Fruit fly (Drosophila melanogaster) whole organism, pupa: ENCODE data around the gene fng.

Experiments
- CG10348 ChIP-seq: fragments of 200-800 bp; sonication (Bioruptor generic); IDR thresholded peaks from 2 replicates; pipeline ENCODE4 v1.3.6; 2022; ENCODE audit warnings: missing biosample characterization, missing genetic modification characterization
- CG12605 ChIP-seq: fragments of 200-800 bp; sonication (Bioruptor generic); IDR thresholded peaks from 2 replicates; pipeline ENCODE4 v1.3.6; 2022; ENCODE audit warnings: missing biosample characterization, missing genetic modification characterization
- CG15710 ChIP-seq: fragments of 200-800 bp; sonication (Bioruptor generic); optimal IDR thresholded peaks from 2 replicates; lab custom pipeline; 2018; ENCODE audit warnings: missing biosample characterization, mild to moderate bottlenecking, missing genetic modification characterization, moderate library complexity
- CG32121 ChIP-seq: fragments of 200-800 bp; sonication (Bioruptor generic); IDR thresholded peaks from 2 replicates; pipeline ENCODE4 v1.3.6; 2022; ENCODE audit warnings: missing biosample characterization, missing genetic modification characterization
- CG34367 ChIP-seq: fragments of 200-800 bp; sonication (Bioruptor generic); optimal IDR thresholded peaks from 2 replicates; lab custom pipeline; 2018; ENCODE audit warnings: missing biosample characterization, mild to moderate bottlenecking, missing genetic modification characterization
- Pif1A ChIP-seq: fragments of 200-800 bp; sonication (Bioruptor generic); optimal IDR thresholded peaks from 3 replicates; lab custom pipeline; 2016; ENCODE audit warnings: missing biosample characterization, missing genetic modification characterization

- no peak for TF ChIP-seq CG10348 (GFP tag; lab: Robert Waterston, UW)
- no peak for TF ChIP-seq CG15710 (tag; lab: Kevin White, UChicago)
- no peak for TF ChIP-seq CG32121 (GFP tag; lab: Robert Waterston, UW)
- no peak for TF ChIP-seq CG12605 (GFP tag; lab: Robert Waterston, UW)
- TF ChIP-seq CG34367 (tag; lab: Kevin White, UChicago), result no peak
- TF ChIP-seq Pif1A (GFP tag; lab: Kevin White, UChicago), result no peak
Observed at dm6 chr3L:20921859-20922258, 27.5 kb downstream of the fng start.
